Worm (Caenorhabditis elegans): Measurements from ENCODE around the gene dao-6.

- TF ChIP-seq nhr-237 (tag; optimal IDR thresholded peaks at IDR 0.05) (no peak), nhr-77 (tag; optimal IDR thresholded peaks at IDR 0.05) (no peak), skn-1 (tag; optimal IDR thresholded peaks at IDR 0.05) (no peak)
These were observed 10.9 kb downstream of the dao-6 start, which contains the start of gene clec-162 for ce11 chrIII:9725114-9725513.

All from whole organism, L2 larva.